Worm (Caenorhabditis elegans) whole organism, midembryonic: ENCODE results near the gene T09B9.1.

Source experiments
- T22C8.4 ChIP-seq: fragments of 200-800 bp; sonication (Bioruptor generic); IDR thresholded peaks from 2 replicates; pipeline ENCODE4 v1.3.6; 2022; ENCODE audit warnings: missing genetic modification characterization, missing compliant biosample characterization
- cog-1 ChIP-seq: sonication (generic microtip); optimal IDR thresholded peaks from 2 replicates; lab custom pipeline; 2016; ENCODE audit warnings: missing genetic modification characterization, missing compliant biosample characterization
- flt-1 ChIP-seq: fragments of 200-800 bp; sonication (Bioruptor generic); IDR thresholded peaks from 2 replicates; pipeline ENCODE4 v1.3.6; 2022; ENCODE audit warnings: missing genetic modification characterization, missing compliant biosample characterization
- klf-2 ChIP-seq: fragments of 200-800 bp; sonication (Bioruptor generic); conservative IDR thresholded peaks from 2 replicates; pipeline ENCODE4 v1.3.6; 2022; ENCODE audit warnings: missing genetic modification reagents, missing genetic modification characterization, missing compliant biosample characterization
- med-1 ChIP-seq: sonication (generic microtip); optimal IDR thresholded peaks from 2 replicates; lab custom pipeline; 2017; ENCODE audit warnings: missing genetic modification characterization, mild to moderate bottlenecking, missing compliant biosample characterization, antibody characterized with exemption, missing genetic modification reagents; ENCODE audit not compliant: insufficient read depth
- ref-1 ChIP-seq: fragments of 200-800 bp; sonication (Bioruptor generic); conservative IDR thresholded peaks from 2 replicates; pipeline ENCODE4 v1.3.6; 2022; ENCODE audit warnings: missing genetic modification reagents, missing genetic modification characterization, missing compliant biosample characterization
- tab-1 ChIP-seq: fragments of 200-800 bp; sonication (Bioruptor generic); IDR thresholded peaks from 2 replicates; pipeline ENCODE4 v1.3.6; 2022; ENCODE audit warnings: missing genetic modification characterization, missing compliant biosample characterization
- ztf-23 ChIP-seq: fragments of 200-800 bp; sonication (Bioruptor generic); IDR thresholded peaks from 2 replicates; pipeline ENCODE4 v1.3.6; 2022; ENCODE audit warnings: missing genetic modification reagents, missing genetic modification characterization, missing compliant biosample characterization
- ztf-29 ChIP-seq: fragments of 200-800 bp; sonication (Bioruptor generic); IDR thresholded peaks from 2 replicates; pipeline ENCODE4 v1.3.6; 2022; ENCODE audit warnings: missing genetic modification reagents, missing genetic modification characterization, missing compliant biosample characterization

DNA sequence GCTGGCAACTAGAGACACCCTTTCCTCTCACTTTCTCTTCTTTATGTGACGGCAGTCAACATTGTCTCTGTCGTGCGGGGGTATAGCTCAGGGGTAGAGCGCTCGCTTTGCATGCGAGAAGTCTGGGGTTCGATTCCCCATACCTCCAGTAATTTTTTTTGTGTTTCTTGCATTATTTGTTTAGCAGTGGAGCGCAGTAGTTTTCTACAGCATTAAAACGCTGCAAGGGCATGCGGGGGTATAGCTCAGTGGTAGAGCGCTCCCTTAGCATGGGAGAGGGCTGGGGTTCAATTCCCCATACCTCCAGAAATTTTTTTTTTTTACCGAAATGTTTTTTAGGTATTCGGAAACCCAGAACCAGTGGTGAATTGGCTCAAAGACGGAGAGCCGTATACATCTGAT, 13.6 kb upstream of the T09B9.1 start:
- TF ChIP-seq flt-1 (GFP tag; lab: Robert Waterston, UW) (peak; percentile 99), cog-1 (peak; percentile 98), tab-1 (GFP tag; lab: Robert Waterston, UW) (peak; percentile 99), med-1 (GFP tag; lab: Kevin White, UChicago) (peak; percentile 78), ref-1 (GFP tag; lab: Robert Waterston, UW) (peak; percentile 97), ztf-29 (GFP tag; lab: Robert Waterston, UW) (peak; percentile 98), klf-2 (GFP tag; lab: Robert Waterston, UW) (peak; percentile 99), T22C8.4 (GFP tag; lab: Robert Waterston, UW) (peak; percentile 98), ztf-23 (GFP tag; lab: Robert Waterston, UW) (peak; percentile 98)
